Fruit fly (Drosophila melanogaster) whole organism, wandering third instar larva: ENCODE data around the gene Swip-1.

ENCODE experiments used
- CG32264 ChIP-seq: fragments of 200-800 bp; sonication (Bioruptor generic); optimal IDR thresholded peaks from 2 replicates; lab custom pipeline; 2016; ENCODE audit warnings: missing biosample characterization, missing genetic modification characterization
- CG9705 ChIP-seq: fragments of 200-800 bp; sonication (Bioruptor generic); optimal IDR thresholded peaks from 2 replicates; lab custom pipeline; 2018; ENCODE audit warnings: missing biosample characterization, mild to moderate bottlenecking, missing genetic modification characterization
- CrebA ChIP-seq: fragments of 200-800 bp; sonication (Bioruptor generic); optimal IDR thresholded peaks from 2 replicates; lab custom pipeline; 2016; ENCODE audit warnings: missing biosample characterization, mild to moderate bottlenecking, missing genetic modification characterization, borderline replicate concordance
- Dif ChIP-seq: fragments of 200-275, 200-300 bp; sonication (Bioruptor generic); optimal IDR thresholded peaks from 2 replicates; lab custom pipeline; 2018; ENCODE audit warnings: missing biosample characterization, missing genetic modification characterization; ENCODE audit not compliant: partially characterized antibody
- HLH106 ChIP-seq: fragments of 200-800 bp; optimal IDR thresholded peaks from 3 replicates; lab custom pipeline; 2019; ENCODE audit warnings: missing biosample characterization, mild to moderate bottlenecking, missing genetic modification characterization, moderate library complexity
- Hnf4 ChIP-seq: fragments of 200-800 bp; sonication (Bioruptor generic); optimal IDR thresholded peaks from 2 replicates; lab custom pipeline; 2016; ENCODE audit warnings: missing biosample characterization, mild to moderate bottlenecking, missing genetic modification characterization
- Hr83 ChIP-seq: fragments of 200-300 bp; sonication (Bioruptor generic); optimal IDR thresholded peaks from 2 replicates; lab custom pipeline; 2016; ENCODE audit warnings: missing biosample characterization, mild to moderate bottlenecking, missing genetic modification characterization, moderate library complexity; ENCODE audit not compliant: poor library complexity, severe bottlenecking
- Jra ChIP-seq: sonication (Bioruptor generic); optimal IDR thresholded peaks from 2 replicates; lab custom pipeline; 2016; ENCODE audit warnings: missing biosample characterization, missing genetic modification characterization
- Myc ChIP-seq: fragments of >200 bp; optimal IDR thresholded peaks from 2 replicates; lab custom pipeline; 2017
- N ChIP-seq: fragments of >200 bp; optimal IDR thresholded peaks from 2 replicates; lab custom pipeline; 2018; ENCODE audit warnings: missing biosample characterization, missing external identifiers, missing genetic modification characterization
- OdsH ChIP-seq: fragments of 200-800 bp; sonication (Bioruptor generic); optimal IDR thresholded peaks from 2 replicates; lab custom pipeline; 2016; ENCODE audit warnings: missing biosample characterization, mild to moderate bottlenecking, missing genetic modification characterization
- Rel ChIP-seq, 2 experiments: fragments of 200-800 bp; sonication (Bioruptor generic) in 1 of 2; optimal IDR thresholded peaks; 2 replicates in 1 of 2; 3 replicates in 1 of 2; lab custom pipeline; 2016 to 2019; ENCODE audit warnings: mild to moderate bottlenecking in 2 of 2, missing biosample characterization in 2 of 2, missing genetic modification characterization in 2 of 2, moderate library complexity in 1 of 2
- Sp1 ChIP-seq: fragments of 200-800 bp; sonication (Bioruptor generic); optimal IDR thresholded peaks from 3 replicates; lab custom pipeline; 2019; ENCODE audit warnings: missing biosample characterization, mild to moderate bottlenecking, missing genetic modification characterization, moderate library complexity
- br ChIP-seq: fragments of 200-800 bp; sonication (Bioruptor generic); optimal IDR thresholded peaks from 2 replicates; lab custom pipeline; 2016; ENCODE audit warnings: missing biosample characterization, missing genetic modification characterization
- brk ChIP-seq: fragments of 200-800 bp; sonication (Bioruptor generic); optimal IDR thresholded peaks from 2 replicates; lab custom pipeline; 2016; ENCODE audit warnings: missing biosample characterization, mild to moderate bottlenecking, missing genetic modification characterization
- dl ChIP-seq, 2 experiments: fragments of 175-275, 200-275 bp in 1 of 2; fragments of 200-275 bp in 1 of 2; sonication (Bioruptor generic); optimal IDR thresholded peaks; lab custom pipeline; 2018; ENCODE audit warnings: mild to moderate bottlenecking in 2 of 2, missing biosample characterization in 2 of 2, missing genetic modification characterization in 2 of 2, moderate library complexity in 2 of 2; ENCODE audit not compliant: partially characterized antibody in 2 of 2, insufficient read depth in 1 of 2
- dmrt93B ChIP-seq: fragments of 200-800 bp; sonication (Bioruptor generic); optimal IDR thresholded peaks from 2 replicates; lab custom pipeline; 2018; ENCODE audit warnings: missing biosample characterization, mild to moderate bottlenecking, missing genetic modification characterization
- dsf ChIP-seq: sonication (Bioruptor generic); optimal IDR thresholded peaks from 2 replicates; lab custom pipeline; 2016; ENCODE audit warnings: missing biosample characterization, missing genetic modification characterization, borderline replicate concordance
- foxo ChIP-seq, 2 experiments: fragments of 200-800 bp; sonication (Bioruptor generic); optimal IDR thresholded peaks; 2 replicates in 1 of 2; 3 replicates in 1 of 2; lab custom pipeline; 2016 to 2017; ENCODE audit warnings: missing biosample characterization in 2 of 2, missing genetic modification characterization in 2 of 2
- fru ChIP-seq: fragments of 200-800 bp; sonication (Bioruptor generic); optimal IDR thresholded peaks from 3 replicates; lab custom pipeline; 2016; ENCODE audit warnings: missing biosample characterization, mild to moderate bottlenecking, missing genetic modification characterization
- h ChIP-seq: fragments of 200-800 bp; sonication (Bioruptor generic); optimal IDR thresholded peaks from 3 replicates; lab custom pipeline; 2016; ENCODE audit warnings: missing biosample characterization, mild to moderate bottlenecking, missing genetic modification characterization
- jim ChIP-seq: fragments of 175-275, 200-325 bp; sonication (Bioruptor generic); optimal IDR thresholded peaks from 2 replicates; lab custom pipeline; 2016; ENCODE audit warnings: missing biosample characterization, mild to moderate bottlenecking, missing genetic modification characterization
- pan ChIP-seq: fragments of >200 bp; optimal IDR thresholded peaks from 2 replicates; lab custom pipeline; 2017
- psq ChIP-seq: fragments of 200-800 bp; sonication (Bioruptor generic); optimal IDR thresholded peaks from 3 replicates; lab custom pipeline; 2017; ENCODE audit warnings: missing biosample characterization, mild to moderate bottlenecking, missing genetic modification characterization, moderate library complexity
- rgr ChIP-seq: fragments of 200-800 bp; sonication (Bioruptor generic); optimal IDR thresholded peaks from 3 replicates; lab custom pipeline; 2016; ENCODE audit warnings: missing biosample characterization, mild to moderate bottlenecking, missing genetic modification characterization
- sage ChIP-seq: fragments of 200-800 bp; sonication (Bioruptor generic); optimal IDR thresholded peaks from 2 replicates; lab custom pipeline; 2016; ENCODE audit warnings: missing biosample characterization, mild to moderate bottlenecking, missing genetic modification characterization
- usp ChIP-seq: fragments of >200 bp; optimal IDR thresholded peaks from 2 replicates; lab custom pipeline; 2017; ENCODE audit warnings: missing biosample characterization, missing genetic modification characterization

The Swip-1 gene

DNA sequence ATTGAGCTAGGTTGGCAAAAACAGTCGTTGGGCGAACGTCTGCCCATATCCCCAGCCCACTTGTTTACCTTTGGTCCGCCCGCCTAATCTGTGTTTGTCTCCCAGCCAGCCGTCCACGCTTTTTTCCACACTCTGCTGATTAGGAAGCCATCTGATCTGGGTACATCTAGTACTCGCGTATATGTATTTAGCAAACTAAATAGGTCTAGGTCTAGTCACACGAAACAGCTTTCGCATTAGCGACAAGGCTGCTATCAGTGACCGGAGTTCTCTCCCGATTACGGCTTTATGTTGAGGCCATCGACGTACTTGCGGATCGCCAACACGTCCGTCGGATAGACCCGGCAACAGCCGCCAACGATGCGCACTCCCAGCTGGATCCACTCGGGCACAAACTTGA, 31.4 kb downstream of the Swip-1 start:
- TF ChIP-seq dmrt93B (GFP tag; lab: Kevin White, UChicago), result no peak

DNA sequence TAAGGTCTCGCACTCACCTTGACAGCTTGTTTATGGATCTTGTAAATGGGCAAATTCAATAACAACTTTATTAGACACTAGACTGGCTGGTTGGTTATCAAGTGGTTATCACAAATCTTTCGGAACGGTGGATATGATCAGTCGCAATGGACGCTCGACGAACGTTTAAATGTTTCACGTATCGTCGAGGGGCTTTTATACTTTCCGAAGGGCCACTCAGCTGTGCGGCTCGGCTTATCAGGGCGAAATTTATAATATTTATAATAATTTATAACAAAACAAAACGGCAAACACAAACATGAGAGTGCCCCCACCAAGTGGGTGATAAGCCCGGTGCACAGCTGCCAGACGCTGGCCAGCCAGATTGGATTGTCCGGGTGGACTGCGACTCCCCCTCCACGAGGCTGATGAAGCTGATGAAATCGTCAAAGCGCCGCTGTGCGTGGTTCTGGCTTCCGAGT, 32.8 kb downstream of the Swip-1 start, which contains the start of gene CG10621:
TSS of gene CG10621 (minus strand) at position 177 of the 461 bp plus-strand sequence.
- TF ChIP-seq Jra (GFP tag; lab: Kevin White, UChicago) (no peak), h (peak; percentile 34), Hnf4 (GFP tag; lab: Kevin White, UChicago) (peak; percentile 65), Dif (GFP tag; lab: Kevin White, UChicago) (peak; percentile 18), sage (peak; percentile 18), Sp1 (no peak), Rel (GFP tag; optimal IDR thresholded peaks at IDR 0.05; lab: Kevin White, UChicago) (peak; percentile 37), Rel (tag; optimal IDR thresholded peaks at IDR 0.05; lab: Kevin White, UChicago) (peak; percentile 68), Hr83 (peak; percentile 19), br (peak; percentile 65), CrebA (GFP tag; lab: Kevin White, UChicago) (no peak)

DNA sequence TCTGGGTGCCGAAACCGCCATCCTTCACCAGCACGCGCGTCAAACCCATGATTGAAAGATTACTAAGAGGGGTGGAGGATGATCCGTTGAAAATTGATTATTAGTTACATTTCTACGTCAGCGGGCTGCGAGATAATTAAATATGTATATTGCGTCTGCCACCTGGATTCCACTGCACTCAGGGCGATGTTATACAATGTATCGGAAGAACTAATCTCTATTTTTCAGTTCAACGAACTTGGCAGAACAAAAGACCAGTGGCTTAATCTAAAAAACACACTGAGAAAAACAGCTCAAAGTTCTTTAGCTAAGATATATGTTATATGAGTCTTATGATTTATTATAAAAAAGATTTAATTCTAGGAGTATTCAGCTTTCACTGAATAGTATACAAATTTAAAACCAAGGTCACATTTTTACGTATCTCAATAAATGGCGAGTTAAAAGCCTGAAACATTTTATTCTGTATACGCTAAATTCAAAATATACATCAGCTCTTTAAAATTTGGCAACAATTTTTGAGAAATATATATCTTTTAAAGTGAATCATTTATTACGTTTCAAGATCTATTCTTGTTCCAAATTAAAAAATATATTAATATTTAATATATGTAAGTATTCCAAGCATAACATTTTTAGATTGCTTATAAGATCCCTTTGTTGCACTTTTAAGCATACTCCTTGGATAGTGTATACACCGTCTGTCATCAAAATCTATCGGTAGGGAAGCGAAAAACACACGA, 33.4 kb downstream of the Swip-1 start:
- TF ChIP-seq CrebA (GFP tag; lab: Kevin White, UChicago), result no peak
- no peak for TF ChIP-seq Rel (GFP tag; optimal IDR thresholded peaks at IDR 0.05; lab: Kevin White, UChicago)
- no peak for TF ChIP-seq Rel (tag; optimal IDR thresholded peaks at IDR 0.05; lab: Kevin White, UChicago)
- no peak for TF ChIP-seq usp (GFP tag; lab: Kevin White, UChicago)
- TF ChIP-seq sage, result no peak
- peak; percentile 31 for TF ChIP-seq OdsH (GFP tag; lab: Kevin White, UChicago)
- TF ChIP-seq CG9705 (GFP tag; lab: Kevin White, UChicago), result no peak
- no peak for TF ChIP-seq Hnf4 (GFP tag; lab: Kevin White, UChicago)
- no peak for TF ChIP-seq brk (GFP tag; lab: Kevin White, UChicago)
- TF ChIP-seq rgr (GFP tag; lab: Kevin White, UChicago), result peak; percentile 1
- TF ChIP-seq dl (GFP tag; optimal IDR thresholded peaks at IDR 0.05; lab: Kevin White, UChicago; ENCODE audit: insufficient read depth in 1 of 2, partially characterized antibody in 2 of 2), result no peak
- peak; percentile 21 for TF ChIP-seq Sp1
- TF ChIP-seq fru, result peak; percentile 10
- TF ChIP-seq psq (GFP tag; lab: Kevin White, UChicago), result peak; percentile 27
- no peak for TF ChIP-seq N (GFP tag; lab: Kevin White, UChicago)
- TF ChIP-seq jim (GFP tag; lab: Kevin White, UChicago), result no peak
- TF ChIP-seq CG32264, result no peak
- peak in 1 of 2 experiments; percentile 38 for TF ChIP-seq foxo (GFP tag; optimal IDR thresholded peaks at IDR 0.05; lab: Kevin White, UChicago)
- peak; percentile 46 for TF ChIP-seq HLH106
- TF ChIP-seq br, result no peak
- no peak for TF ChIP-seq pan (lab: Kevin White, UChicago)

DNA sequence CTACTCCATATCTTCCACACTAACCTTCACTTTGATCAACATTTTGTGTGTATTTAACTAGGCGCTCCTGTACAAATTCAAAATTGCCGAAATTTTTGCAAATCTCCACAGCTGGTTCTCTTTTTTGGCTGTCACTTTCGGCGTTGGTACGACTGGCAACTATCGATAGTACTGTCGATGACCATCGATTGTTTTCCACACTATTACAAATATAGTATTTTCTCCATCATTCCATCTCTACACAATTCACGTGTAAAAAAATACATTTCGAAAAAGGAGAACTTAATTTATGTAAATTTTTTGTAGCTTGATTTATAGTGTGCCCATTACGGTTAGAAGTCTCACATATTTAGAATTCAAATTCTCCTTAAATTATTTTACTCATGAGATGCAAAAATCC, 35.4 kb downstream of the Swip-1 start, which contains the start of gene Nedd8:
TSS of gene Nedd8 (minus strand) at position 164 of the 400 bp plus-strand sequence.
- peak; percentile 48 for TF ChIP-seq Hnf4 (GFP tag; lab: Kevin White, UChicago)
- peak; percentile 33 for TF ChIP-seq Jra (GFP tag; lab: Kevin White, UChicago)
- TF ChIP-seq rgr (GFP tag; lab: Kevin White, UChicago), result peak; percentile 23
- TF ChIP-seq Hr83, result peak; percentile 10
- TF ChIP-seq dsf (GFP tag; lab: Kevin White, UChicago), result peak; percentile 4
- TF ChIP-seq fru, result no peak
- TF ChIP-seq psq (GFP tag; lab: Kevin White, UChicago), result no peak
- TF ChIP-seq Rel (GFP tag; optimal IDR thresholded peaks at IDR 0.05; lab: Kevin White, UChicago), result no peak
- peak; percentile 25 for TF ChIP-seq Rel (tag; optimal IDR thresholded peaks at IDR 0.05; lab: Kevin White, UChicago)
- peak; percentile 74 for TF ChIP-seq brk (GFP tag; lab: Kevin White, UChicago)

DNA sequence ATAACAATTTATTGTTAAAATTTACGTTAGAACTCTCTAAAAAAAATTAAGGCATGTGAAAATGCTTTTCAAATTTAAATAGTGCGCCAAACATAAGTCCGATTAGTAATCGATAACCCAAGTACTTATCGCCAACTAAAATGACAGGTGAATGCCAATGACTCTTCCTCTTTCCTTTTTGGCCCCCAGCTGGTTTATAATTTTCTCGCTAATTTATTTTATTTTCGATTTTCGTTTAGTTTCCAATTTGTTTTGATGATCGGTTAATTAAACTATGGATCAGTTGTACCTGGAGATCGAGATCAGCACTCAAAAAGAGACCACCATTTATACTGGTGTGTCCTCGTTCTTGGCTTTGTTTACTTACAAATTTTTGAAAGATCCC, 38.4 kb downstream of the Swip-1 start, which contains the start of gene CG10428:
TSS of gene CG10428 (plus strand) at position 161 of the 385 bp plus-strand sequence.
- TF ChIP-seq h, result no peak
- no peak for TF ChIP-seq fru
- TF ChIP-seq Myc, result peak; percentile 14
